Fruit fly (Drosophila melanogaster) whole organism, wandering third instar larva: ENCODE results near the gene Pex10.

Experiments used
- Abd-B ChIP-seq: fragments of >200 bp; optimal IDR thresholded peaks from 2 replicates; lab custom pipeline; 2017; ENCODE audit warnings: missing biosample characterization, missing genetic modification characterization
- HLH106 ChIP-seq: fragments of 200-800 bp; optimal IDR thresholded peaks from 3 replicates; lab custom pipeline; 2019; ENCODE audit warnings: missing biosample characterization, mild to moderate bottlenecking, missing genetic modification characterization, moderate library complexity
- Hr83 ChIP-seq: fragments of 200-300 bp; sonication (Bioruptor generic); optimal IDR thresholded peaks from 2 replicates; lab custom pipeline; 2016; ENCODE audit warnings: missing biosample characterization, mild to moderate bottlenecking, missing genetic modification characterization, moderate library complexity; ENCODE audit not compliant: poor library complexity, severe bottlenecking
- Jra ChIP-seq: sonication (Bioruptor generic); optimal IDR thresholded peaks from 2 replicates; lab custom pipeline; 2016; ENCODE audit warnings: missing biosample characterization, missing genetic modification characterization
- fru ChIP-seq: fragments of 200-800 bp; sonication (Bioruptor generic); optimal IDR thresholded peaks from 3 replicates; lab custom pipeline; 2016; ENCODE audit warnings: missing biosample characterization, mild to moderate bottlenecking, missing genetic modification characterization
- h ChIP-seq: fragments of 200-800 bp; sonication (Bioruptor generic); optimal IDR thresholded peaks from 3 replicates; lab custom pipeline; 2016; ENCODE audit warnings: missing biosample characterization, mild to moderate bottlenecking, missing genetic modification characterization
- jim ChIP-seq: fragments of 175-275, 200-325 bp; sonication (Bioruptor generic); optimal IDR thresholded peaks from 2 replicates; lab custom pipeline; 2016; ENCODE audit warnings: missing biosample characterization, mild to moderate bottlenecking, missing genetic modification characterization
- pan ChIP-seq: fragments of >200 bp; optimal IDR thresholded peaks from 2 replicates; lab custom pipeline; 2017
- usp ChIP-seq: fragments of >200 bp; optimal IDR thresholded peaks from 2 replicates; lab custom pipeline; 2017; ENCODE audit warnings: missing biosample characterization, missing genetic modification characterization
- woc ChIP-seq: sonication (Bioruptor generic); optimal IDR thresholded peaks from 2 replicates; lab custom pipeline; 2016; ENCODE audit warnings: missing biosample characterization, mild to moderate bottlenecking, missing genetic modification characterization

dm6 chr3L:1586266-1587054, 28.4 kb downstream of the Pex10 start:
- TF ChIP-seq fru (GFP tag; lab: Kevin White, UChicago): peak; percentile 48
- no peak for TF ChIP-seq pan (lab: Kevin White, UChicago)
- TF ChIP-seq h (GFP tag; lab: Kevin White, UChicago): peak; percentile 90
- TF ChIP-seq woc: no peak
- TF ChIP-seq jim (GFP tag; lab: Kevin White, UChicago): no peak
- TF ChIP-seq Hr83: peak; percentile 82
- TF ChIP-seq HLH106 (tag; lab: Kevin White, UChicago): no peak
- no peak for TF ChIP-seq usp (GFP tag; lab: Kevin White, UChicago)
- TF ChIP-seq Abd-B: no peak
- peak; percentile 76 for TF ChIP-seq Jra (GFP tag; lab: Kevin White, UChicago)
